Worm (Caenorhabditis elegans): ENCODE measurements around the gene idpc-2.

idpc-2 gene

DNA sequence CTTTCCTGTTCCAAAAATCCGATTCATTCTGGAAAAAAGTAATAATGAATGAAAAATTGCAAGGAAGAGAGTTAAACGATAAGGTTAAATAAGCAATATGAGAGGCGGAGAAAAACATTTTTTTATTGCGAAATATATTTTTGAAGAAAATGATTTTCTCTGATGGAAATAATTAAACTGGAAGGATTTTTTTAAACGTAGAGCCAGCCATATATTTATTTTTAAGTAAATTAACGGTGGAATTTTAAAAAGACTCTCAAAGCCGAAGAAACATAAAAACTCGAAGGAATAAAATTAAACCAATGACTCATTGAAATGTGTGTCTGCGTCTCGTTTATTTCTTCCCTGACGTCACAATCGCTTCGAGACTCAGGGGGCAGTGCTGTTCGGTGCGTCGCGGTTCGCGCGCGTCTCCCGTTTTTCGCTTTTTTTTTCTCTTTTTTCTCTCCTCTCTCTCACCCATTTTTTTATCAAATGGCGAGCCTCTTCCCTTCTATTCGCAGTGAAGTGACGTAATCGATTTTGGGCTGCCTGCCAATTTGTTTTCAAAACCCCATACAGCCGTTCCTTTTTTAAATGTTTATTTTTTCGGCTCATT lies 14.9 kb downstream of the idpc-2 start, which contains the start of gene vps-60 (continued):
- TF ChIP-seq lin-39 (tag; optimal IDR thresholded peaks at IDR 0.05): no peak
- no peak for TF ChIP-seq aly-2 (tag; optimal IDR thresholded peaks at IDR 0.05)
- peak; percentile 84 for TF ChIP-seq gmeb-1 (tag; optimal IDR thresholded peaks at IDR 0.05)

ce11 chrV:8603272-8603671 lies 17.8 kb downstream of the idpc-2 start, which contains the start of gene F41E6.5:
Gene F41E6.5, plus strand, starts transcription at chrV:8603480.
- no peak for TF ChIP-seq snpc-4 (tag; optimal IDR thresholded peaks at IDR 0.05)
- no peak for TF ChIP-seq lin-13 (GFP tag; optimal IDR thresholded peaks at IDR 0.05)
- no peak for TF ChIP-seq elt-3 (tag; optimal IDR thresholded peaks at IDR 0.05)
- no peak for TF ChIP-seq aly-2 (tag; optimal IDR thresholded peaks at IDR 0.05)
- no peak for TF ChIP-seq unc-55 (GFP tag; optimal IDR thresholded peaks at IDR 0.05)
- peak; percentile 72 for TF ChIP-seq crh-2 (tag; optimal IDR thresholded peaks at IDR 0.05)
- TF ChIP-seq nhr-21 (tag; optimal IDR thresholded peaks at IDR 0.05): peak; percentile 1
- TF ChIP-seq nhr-237 (tag; optimal IDR thresholded peaks at IDR 0.05): no peak
- no peak for TF ChIP-seq elt-1 (tag; optimal IDR thresholded peaks at IDR 0.05)
- no peak for TF ChIP-seq ama-1 (optimal IDR thresholded peaks at IDR 0.05)
- peak; percentile 47 for TF ChIP-seq sma-9 (GFP tag; optimal IDR thresholded peaks at IDR 0.05)
- TF ChIP-seq sma-9 (tag; optimal IDR thresholded peaks at IDR 0.05): no peak
- TF ChIP-seq ZK546.5 (tag; optimal IDR thresholded peaks at IDR 0.05): no peak
- no peak for TF ChIP-seq nhr-6 (tag; optimal IDR thresholded peaks at IDR 0.05)
- TF ChIP-seq blmp-1 (tag; optimal IDR thresholded peaks at IDR 0.05; ENCODE audit: insufficient read depth): no peak
- no peak for TF ChIP-seq peb-1 (tag; optimal IDR thresholded peaks at IDR 0.05)
- no peak for TF ChIP-seq nhr-77 (tag; optimal IDR thresholded peaks at IDR 0.05)
- no peak for TF ChIP-seq unc-39 (tag; optimal IDR thresholded peaks at IDR 0.05)
- no peak for TF ChIP-seq lin-11 (tag; optimal IDR thresholded peaks at IDR 0.05)
- TF ChIP-seq nhr-23 (tag; optimal IDR thresholded peaks at IDR 0.05): no peak
- TF ChIP-seq nhr-25 (tag; optimal IDR thresholded peaks at IDR 0.05): no peak
- no peak for TF ChIP-seq mdl-1 (tag; optimal IDR thresholded peaks at IDR 0.05)
- no peak for TF ChIP-seq zag-1 (tag; optimal IDR thresholded peaks at IDR 0.05)
- no peak for TF ChIP-seq nhr-129 (tag; optimal IDR thresholded peaks at IDR 0.05)
- TF ChIP-seq dmd-4 (tag; optimal IDR thresholded peaks at IDR 0.05): no peak
- peak; percentile 26 for TF ChIP-seq fos-1 (tag; optimal IDR thresholded peaks at IDR 0.05)
- TF ChIP-seq mbf-1 (tag; optimal IDR thresholded peaks at IDR 0.05): no peak
- TF ChIP-seq alr-1 (tag; optimal IDR thresholded peaks at IDR 0.05): no peak

ce11 chrV:8602638-8603037 lies 18.5 kb downstream of the idpc-2 start, which contains the start of gene F41E6.15:
Gene F41E6.15, minus strand, starts transcription at chrV:8602738.
- TF ChIP-seq elt-1 (tag; optimal IDR thresholded peaks at IDR 0.05): no peak
- TF ChIP-seq lin-13 (GFP tag; optimal IDR thresholded peaks at IDR 0.05): no peak
- no peak for TF ChIP-seq peb-1 (tag; optimal IDR thresholded peaks at IDR 0.05)

DNA sequence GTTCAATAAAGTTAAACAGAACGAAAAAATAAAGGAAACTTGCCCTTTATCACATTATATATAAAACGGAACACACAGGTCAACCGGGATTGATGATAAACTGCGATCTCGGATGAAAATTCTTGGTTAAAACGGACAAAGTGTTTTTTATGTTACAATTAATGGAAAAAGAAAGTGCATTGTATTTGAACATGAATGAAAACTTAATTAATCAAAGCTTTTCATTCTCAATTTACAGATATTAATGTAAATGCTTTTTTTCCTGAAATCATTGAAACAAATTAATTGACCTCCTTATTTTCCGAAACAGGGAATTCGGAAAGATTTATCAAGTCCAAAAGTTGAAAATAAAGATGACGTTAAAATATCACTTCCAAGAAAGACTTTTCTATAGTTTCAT lies 19.7 kb downstream of the idpc-2 start, which contains the start of gene F41E6.8:
Gene F41E6.8, minus strand, starts transcription at position 101 of the 400 bp plus-strand sequence.
- TF ChIP-seq nhr-237 (tag; optimal IDR thresholded peaks at IDR 0.05): no peak
- TF ChIP-seq nhr-21 (tag; optimal IDR thresholded peaks at IDR 0.05): no peak
- no peak for TF ChIP-seq sma-9 (GFP tag; optimal IDR thresholded peaks at IDR 0.05)
- TF ChIP-seq sma-9 (tag; optimal IDR thresholded peaks at IDR 0.05): no peak
- TF ChIP-seq nhr-6 (tag; optimal IDR thresholded peaks at IDR 0.05): no peak
- no peak for TF ChIP-seq C34F6.9 (tag; optimal IDR thresholded peaks at IDR 0.05)
- no peak for TF ChIP-seq skn-1 (tag; optimal IDR thresholded peaks at IDR 0.05)
- TF ChIP-seq elt-1 (tag; optimal IDR thresholded peaks at IDR 0.05): no peak
- no peak for TF ChIP-seq nhr-77 (tag; optimal IDR thresholded peaks at IDR 0.05)
- no peak for TF ChIP-seq lin-11 (tag; optimal IDR thresholded peaks at IDR 0.05)
- TF ChIP-seq snpc-4 (tag; optimal IDR thresholded peaks at IDR 0.05): no peak
- TF ChIP-seq gmeb-1 (tag; optimal IDR thresholded peaks at IDR 0.05): no peak
- no peak for TF ChIP-seq ztf-4 (tag; optimal IDR thresholded peaks at IDR 0.05)
- no peak for TF ChIP-seq zag-1 (tag; optimal IDR thresholded peaks at IDR 0.05)
- TF ChIP-seq egl-27 (tag; optimal IDR thresholded peaks at IDR 0.05): no peak
- no peak for TF ChIP-seq unc-39 (tag; optimal IDR thresholded peaks at IDR 0.05)

ce11 chrV:8599957-8600356 lies 21.2 kb downstream of the idpc-2 start:
- TF ChIP-seq sem-4 (tag; optimal IDR thresholded peaks at IDR 0.05) (no peak), gmeb-1 (tag; optimal IDR thresholded peaks at IDR 0.05) (no peak), C34F6.9 (tag; optimal IDR thresholded peaks at IDR 0.05) (no peak), nhr-10 (tag; optimal IDR thresholded peaks at IDR 0.05) (no peak), nhr-77 (tag; optimal IDR thresholded peaks at IDR 0.05) (no peak), ztf-4 (tag; optimal IDR thresholded peaks at IDR 0.05) (no peak), lin-11 (tag; optimal IDR thresholded peaks at IDR 0.05) (no peak), zag-1 (tag; optimal IDR thresholded peaks at IDR 0.05) (no peak), F13H6.1 (tag; optimal IDR thresholded peaks at IDR 0.05) (no peak), nhr-21 (tag; optimal IDR thresholded peaks at IDR 0.05) (no peak)
